Worm (Caenorhabditis elegans) whole organism, young adult: ENCODE data around the gene csn-6.

Experiments used
- lir-1 ChIP-seq: fragments of 200-800 bp; sonication (Bioruptor generic); conservative IDR thresholded peaks from 2 replicates; pipeline ENCODE4 v1.3.6; 2022; ENCODE audit warnings: missing genetic modification reagents, missing genetic modification characterization, missing compliant biosample characterization
- snpc-4 ChIP-seq, 5 experiments: fragments of 150-350 bp in 1 of 5; sonication (generic microtip) in 4 of 5; optimal IDR thresholded peaks; 2 replicates each; lab custom pipeline; 2014 to 2018; ENCODE audit warnings: missing genetic modification characterization in 5 of 5, missing biosample characterization in 3 of 5, antibody characterized with exemption in 2 of 5, mild to moderate bottlenecking in 2 of 5, missing compliant biosample characterization in 2 of 5, missing genotype in 2 of 5, moderate library complexity in 2 of 5, missing genetic modification reagents in 1 of 5

DNA sequence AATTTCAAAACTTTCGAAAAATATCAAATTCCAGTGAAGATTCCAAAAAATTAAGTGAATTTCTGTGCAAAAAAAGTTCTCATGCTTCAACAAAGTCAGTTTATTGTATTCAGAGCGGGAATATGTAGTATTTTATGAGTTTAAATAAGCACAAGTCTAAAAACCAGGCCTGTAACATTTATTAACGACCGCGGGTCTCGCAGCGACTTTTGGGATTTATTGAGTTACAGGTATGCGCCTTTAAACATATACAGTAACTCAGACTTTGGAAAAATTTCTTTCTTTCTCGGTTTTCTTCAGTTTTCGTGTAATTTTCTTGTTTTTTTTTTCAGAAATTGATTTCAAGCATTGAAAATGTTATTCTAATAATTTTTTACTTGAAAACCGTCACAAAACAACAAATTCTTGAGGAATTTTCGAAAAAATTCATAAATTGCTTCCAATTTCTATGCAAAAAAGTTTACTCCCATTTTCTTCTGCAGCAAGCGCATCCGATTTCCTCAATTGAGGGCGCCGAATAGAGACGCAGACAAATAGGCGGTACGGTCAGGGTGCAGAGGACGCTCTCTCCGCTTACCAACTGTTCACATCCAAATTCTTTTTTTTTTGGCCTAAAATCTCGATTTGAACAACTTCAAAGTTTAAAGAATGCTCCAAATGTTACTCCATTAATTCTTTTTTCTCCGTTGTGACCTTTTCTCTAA is 10.9 kb downstream of the csn-6 start:
- TF ChIP-seq lir-1 (GFP tag; lab: Robert Waterston, UW) (no peak), snpc-4 (GFP tag; optimal IDR thresholded peaks at IDR 0.05; lab: Kevin White, UChicago) (no peak), snpc-4 (tag; optimal IDR thresholded peaks at IDR 0.05; lab: Kevin White, UChicago) (peak in 2 of 4 experiments; percentile 64)
